Fruit fly (Drosophila melanogaster) whole organism: ENCODE results near the gene Sh3beta.

Source experiments
- CG8478 ChIP-seq: fragments of >200 bp; optimal IDR thresholded peaks from 2 replicates; lab custom pipeline; 2018; ENCODE audit warnings: inconsistent platforms
- Dll ChIP-seq: fragments of >200 bp; optimal IDR thresholded peaks from 2 replicates; lab custom pipeline; 2017
- EcR ChIP-seq, 2 experiments: fragments of >200 bp; optimal IDR thresholded peaks; 2 replicates each; lab custom pipeline; 2017; ENCODE audit warnings: missing biosample characterization in 2 of 2, missing genetic modification characterization in 2 of 2, missing genetic modification reagents in 2 of 2
- pan ChIP-seq: fragments of >200 bp; optimal IDR thresholded peaks from 2 replicates; lab custom pipeline; 2017
- psq ChIP-seq: fragments of >200 bp; optimal IDR thresholded peaks from 2 replicates; lab custom pipeline; 2017
- usp ChIP-seq: fragments of >200 bp; optimal IDR thresholded peaks from 2 replicates; lab custom pipeline; 2017; ENCODE audit warnings: missing biosample characterization, missing genetic modification characterization, mixed read lengths

The Sh3beta gene

dm6 chr3L:7319768-7320167, 49.3 kb downstream of the Sh3beta start, which contains the start of gene CG8607:
Gene CG8607 (plus strand): TSS chr3L:7320068.
- TF ChIP-seq Dll (lab: Kevin White, UChicago) (no peak), CG8478 (lab: Kevin White, UChicago) (no peak), usp (GFP tag; lab: Kevin White, UChicago) (no peak), pan (lab: Kevin White, UChicago) (no peak), EcR (GFP tag; optimal IDR thresholded peaks at IDR 0.05; lab: Kevin White, UChicago) (no peak), psq (lab: Kevin White, UChicago) (no peak)
